Worm (Caenorhabditis elegans): ENCODE measurements around the gene fipr-20.

The fipr-20 gene

DNA sequence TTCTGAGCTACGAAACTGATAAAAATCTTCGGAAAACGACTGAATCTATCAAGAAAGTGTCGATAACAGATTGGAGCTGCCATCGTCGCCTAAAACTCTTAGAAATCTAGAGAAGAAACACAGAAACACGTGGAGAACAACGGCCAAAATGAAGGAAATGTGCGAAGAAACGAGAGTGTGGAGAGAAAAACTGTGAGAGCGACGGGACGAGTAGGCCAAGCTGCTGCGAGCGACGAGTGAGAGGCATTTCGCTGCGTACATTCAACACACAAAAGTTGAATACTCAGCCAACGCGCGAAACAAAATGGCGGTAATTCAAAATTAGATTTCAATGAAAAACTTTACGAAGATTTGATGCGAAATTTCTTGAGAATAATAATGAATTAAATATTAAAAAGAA is 36.2 kb upstream of the fipr-20 start (continued):
- TF ChIP-seq dve-1 (tag; optimal IDR thresholded peaks at IDR 0.05) (peak; percentile 81), nfya-1 (tag; optimal IDR thresholded peaks at IDR 0.05) (peak; percentile 84), K09A11.1 (tag; optimal IDR thresholded peaks at IDR 0.05; ENCODE audit: insufficient read depth) (no peak), pros-1 (tag; optimal IDR thresholded peaks at IDR 0.05) (no peak), ttx-3 (tag; optimal IDR thresholded peaks at IDR 0.05) (no peak), C08G9.2 (tag; optimal IDR thresholded peaks at IDR 0.05) (no peak), elt-2 (tag; optimal IDR thresholded peaks at IDR 0.05) (peak; percentile 89), elt-4 (tag; optimal IDR thresholded peaks at IDR 0.05) (no peak), ceh-18 (tag; optimal IDR thresholded peaks at IDR 0.05) (peak; percentile 81), tbx-2 (tag; optimal IDR thresholded peaks at IDR 0.05) (peak; percentile 65), hlh-30 (tag; optimal IDR thresholded peaks at IDR 0.05; ENCODE audit: insufficient read depth) (peak; percentile 49), unc-42 (tag; optimal IDR thresholded peaks at IDR 0.05) (peak; percentile 62), ceh-31 (tag; optimal IDR thresholded peaks at IDR 0.05) (peak; percentile 69), C38D4.7 (GFP tag; optimal IDR thresholded peaks at IDR 0.05) (no peak), hlh-8 (tag; optimal IDR thresholded peaks at IDR 0.05) (peak; percentile 56), unc-55 (GFP tag; optimal IDR thresholded peaks at IDR 0.05) (peak; percentile 71)

ce11 chrIII:7497782-7498266 is 35.6 kb upstream of the fipr-20 start, which contains the start of gene cgh-1:
TSS of gene cgh-1 (minus strand) at chrIII:7497832.
- TF ChIP-seq pha-2 (tag; optimal IDR thresholded peaks at IDR 0.05) (no peak), fkh-6 (tag; optimal IDR thresholded peaks at IDR 0.05) (no peak), unc-3 (GFP tag; conservative IDR thresholded peaks at IDR 0.05) (no peak), unc-3 (tag; optimal IDR thresholded peaks at IDR 0.05) (no peak), F13H6.1 (tag; optimal IDR thresholded peaks at IDR 0.05) (no peak), tbx-2 (tag; optimal IDR thresholded peaks at IDR 0.05) (no peak), pha-4 (tag; optimal IDR thresholded peaks at IDR 0.05) (no peak), nhr-11 (tag; optimal IDR thresholded peaks at IDR 0.05) (no peak), unc-86 (tag; optimal IDR thresholded peaks at IDR 0.05) (no peak), sox-2 (GFP tag; IDR thresholded peaks at IDR 0.05) (no peak), unc-42 (tag; optimal IDR thresholded peaks at IDR 0.05) (no peak), hlh-15 (tag; optimal IDR thresholded peaks at IDR 0.05) (no peak), ceh-2 (tag; optimal IDR thresholded peaks at IDR 0.05) (no peak), K09A11.1 (tag; optimal IDR thresholded peaks at IDR 0.05; ENCODE audit: insufficient read depth) (no peak), mec-3 (tag; optimal IDR thresholded peaks at IDR 0.05; ENCODE audit: borderline replicate concordance) (no peak), pros-1 (tag; optimal IDR thresholded peaks at IDR 0.05) (no peak), ceh-22 (tag; optimal IDR thresholded peaks at IDR 0.05) (no peak), elt-2 (tag; optimal IDR thresholded peaks at IDR 0.05) (no peak), ref-2 (tag; optimal IDR thresholded peaks at IDR 0.05) (no peak), hlh-13 (GFP tag; optimal IDR thresholded peaks at IDR 0.05) (no peak)

- TF ChIP-seq ref-2 (tag; optimal IDR thresholded peaks at IDR 0.05) (no peak), gmeb-2 (tag; optimal IDR thresholded peaks at IDR 0.05) (no peak), sdc-2 (tag; optimal IDR thresholded peaks at IDR 0.05) (no peak), elt-4 (tag; optimal IDR thresholded peaks at IDR 0.05) (no peak), unc-55 (GFP tag; optimal IDR thresholded peaks at IDR 0.05) (no peak), unc-3 (GFP tag; conservative IDR thresholded peaks at IDR 0.05) (no peak), unc-3 (tag; optimal IDR thresholded peaks at IDR 0.05) (no peak), pha-2 (tag; optimal IDR thresholded peaks at IDR 0.05) (no peak), fax-1 (tag; optimal IDR thresholded peaks at IDR 0.05) (no peak), ceh-30 (tag; optimal IDR thresholded peaks at IDR 0.05) (no peak), hlh-15 (tag; optimal IDR thresholded peaks at IDR 0.05) (no peak), lim-6 (tag; optimal IDR thresholded peaks at IDR 0.05) (no peak), pha-4 (tag; optimal IDR thresholded peaks at IDR 0.05) (no peak), dve-1 (tag; optimal IDR thresholded peaks at IDR 0.05) (no peak)
Measured at ce11 chrIII:7495616-7496146, 33.5 kb upstream of the fipr-20 start.
